Worm (Caenorhabditis elegans) whole organism, young adult: ENCODE measurements around the gene clec-138.

Source experiments
- C17E4.6 ChIP-seq: fragments of 200-800 bp; sonication (Bioruptor generic); IDR thresholded peaks from 2 replicates; pipeline ENCODE4 v1.3.6; 2022; ENCODE audit warnings: missing genetic modification reagents, missing genetic modification characterization, missing compliant biosample characterization
- D2030.7 ChIP-seq: fragments of 200-800 bp; sonication (Bioruptor generic); IDR thresholded peaks from 2 replicates; pipeline ENCODE4 v1.3.6; 2022; ENCODE audit warnings: missing genetic modification reagents, missing genetic modification characterization, missing compliant biosample characterization
- Y67H2A.10 ChIP-seq: fragments of 200-800 bp; sonication (Bioruptor generic); conservative IDR thresholded peaks from 2 replicates; pipeline ENCODE4 v1.3.6; 2022; ENCODE audit warnings: missing genetic modification reagents, missing genetic modification characterization, missing compliant biosample characterization
- Y95B8A.8 ChIP-seq: fragments of 200-800 bp; sonication (Bioruptor generic); IDR thresholded peaks from 2 replicates; pipeline ENCODE4 v1.3.6; 2022; ENCODE audit warnings: missing genetic modification reagents, missing genetic modification characterization, missing compliant biosample characterization
- aptf-2 ChIP-seq: fragments of 200-800 bp; sonication (Bioruptor generic); conservative IDR thresholded peaks from 2 replicates; pipeline ENCODE4 v1.3.6; 2022; ENCODE audit warnings: missing genetic modification reagents, missing genetic modification characterization, missing compliant biosample characterization
- attf-3 ChIP-seq: fragments of 200-800 bp; sonication (Bioruptor generic); conservative IDR thresholded peaks from 2 replicates; pipeline ENCODE4 v1.3.6; 2022; ENCODE audit warnings: missing genetic modification reagents, missing genetic modification characterization, missing compliant biosample characterization
- attf-5 ChIP-seq: fragments of 200-800 bp; sonication (Bioruptor generic); optimal IDR thresholded peaks from 2 replicates; lab custom pipeline; 2018; ENCODE audit warnings: mild to moderate bottlenecking, missing genetic modification characterization, missing compliant biosample characterization
- bed-1 ChIP-seq: fragments of 200-800 bp; sonication (Bioruptor generic); IDR thresholded peaks from 2 replicates; pipeline ENCODE4 v1.3.6; 2022; ENCODE audit warnings: missing genetic modification reagents, missing genetic modification characterization, missing compliant biosample characterization
- cebp-2 ChIP-seq: fragments of 200-800 bp; sonication (Bioruptor generic); IDR thresholded peaks from 2 replicates; pipeline ENCODE4 v1.3.6; 2022; ENCODE audit warnings: missing genetic modification characterization, missing compliant biosample characterization
- ceh-40 ChIP-seq: fragments of 200-800 bp; sonication (Bioruptor generic); IDR thresholded peaks from 2 replicates; pipeline ENCODE4 v1.3.6; 2022; ENCODE audit warnings: missing genetic modification characterization, missing compliant biosample characterization
- ceh-91 ChIP-seq: fragments of 200-800 bp; sonication (Bioruptor generic); IDR thresholded peaks from 2 replicates; pipeline ENCODE4 v1.3.6; 2022; ENCODE audit warnings: missing genetic modification reagents, missing genetic modification characterization, missing compliant biosample characterization
- dox-1 ChIP-seq: fragments of 200-800 bp; sonication (Bioruptor generic); IDR thresholded peaks from 2 replicates; pipeline ENCODE4 v1.3.6; 2022; ENCODE audit warnings: missing genetic modification reagents, missing genetic modification characterization, missing compliant biosample characterization
- efl-1 ChIP-seq: fragments of 150-350 bp; optimal IDR thresholded peaks from 2 replicates; lab custom pipeline; 2014; ENCODE audit warnings: missing biosample characterization, missing genetic modification reagents, missing genetic modification characterization
- ets-4 ChIP-seq: fragments of 200-800 bp; sonication (Bioruptor generic); optimal IDR thresholded peaks from 2 replicates; lab custom pipeline; 2018; ENCODE audit warnings: mild to moderate bottlenecking, missing genetic modification characterization, missing compliant biosample characterization
- hlh-12 ChIP-seq: sonication (generic microtip); optimal IDR thresholded peaks from 2 replicates; lab custom pipeline; 2016; ENCODE audit warnings: missing genetic modification characterization, missing compliant biosample characterization
- lin-35 ChIP-seq, 3 experiments: fragments of 150-350 bp in 2 of 3; sonication (generic microtip) in 1 of 3; optimal IDR thresholded peaks; 2 replicates each; lab custom pipeline; 2014 to 2018; ENCODE audit warnings: missing biosample characterization in 3 of 3, missing genetic modification characterization in 3 of 3, missing genetic modification reagents in 3 of 3
- lin-40 ChIP-seq: sonication (generic microtip); optimal IDR thresholded peaks from 2 replicates; lab custom pipeline; 2016; ENCODE audit warnings: missing genetic modification characterization, mild to moderate bottlenecking, missing compliant biosample characterization, missing genotype, missing genetic modification reagents
- lir-1 ChIP-seq: fragments of 200-800 bp; sonication (Bioruptor generic); conservative IDR thresholded peaks from 2 replicates; pipeline ENCODE4 v1.3.6; 2022; ENCODE audit warnings: missing genetic modification reagents, missing genetic modification characterization, missing compliant biosample characterization
- nfya-1 ChIP-seq: sonication (generic microtip); optimal IDR thresholded peaks from 2 replicates; lab custom pipeline; 2017; ENCODE audit warnings: antibody characterized with exemption, missing compliant biosample characterization, missing genetic modification characterization, borderline replicate concordance; ENCODE audit not compliant: insufficient read depth
- nfya-2 ChIP-seq: fragments of 200-800 bp; sonication (Bioruptor generic); IDR thresholded peaks from 2 replicates; pipeline ENCODE4 v1.3.6; 2022; ENCODE audit warnings: missing genetic modification reagents, missing genetic modification characterization, missing compliant biosample characterization
- nfyb-1 ChIP-seq: fragments of 200-800 bp; sonication (Bioruptor generic); IDR thresholded peaks from 2 replicates; pipeline ENCODE4 v1.3.6; 2022; ENCODE audit warnings: missing genetic modification reagents, missing genetic modification characterization, missing compliant biosample characterization
- nhr-80 ChIP-seq: sonication (generic microtip); optimal IDR thresholded peaks from 2 replicates; lab custom pipeline; 2016; ENCODE audit warnings: missing genetic modification characterization, missing compliant biosample characterization
- pbrm-1 ChIP-seq: fragments of 200-800 bp; sonication (Bioruptor generic); IDR thresholded peaks from 2 replicates; pipeline ENCODE4 v1.3.6; 2022; ENCODE audit warnings: missing genetic modification reagents, missing genetic modification characterization, missing compliant biosample characterization
- rcor-1 ChIP-seq: fragments of 200-800 bp; sonication (Bioruptor generic); IDR thresholded peaks from 2 replicates; pipeline ENCODE4 v1.3.6; 2022; ENCODE audit warnings: missing genetic modification reagents, missing genetic modification characterization, missing compliant biosample characterization
- snpc-1.1 ChIP-seq: sonication (generic microtip); optimal IDR thresholded peaks from 2 replicates; lab custom pipeline; 2017; ENCODE audit warnings: missing genetic modification characterization, mild to moderate bottlenecking, missing compliant biosample characterization, antibody characterized with exemption, moderate library complexity, missing genotype, missing genetic modification reagents; ENCODE audit not compliant: insufficient read depth
- snpc-1.3 ChIP-seq: sonication (generic microtip); optimal IDR thresholded peaks from 2 replicates; lab custom pipeline; 2017; ENCODE audit warnings: missing genetic modification characterization, mild to moderate bottlenecking, missing compliant biosample characterization, antibody characterized with exemption, moderate library complexity, missing genotype, missing genetic modification reagents; ENCODE audit not compliant: insufficient read depth
- snpc-4 ChIP-seq, 5 experiments: fragments of 150-350 bp in 1 of 5; sonication (generic microtip) in 4 of 5; optimal IDR thresholded peaks; 2 replicates each; lab custom pipeline; 2014 to 2018; ENCODE audit warnings: missing genetic modification characterization in 5 of 5, missing biosample characterization in 3 of 5, antibody characterized with exemption in 2 of 5, mild to moderate bottlenecking in 2 of 5, missing compliant biosample characterization in 2 of 5, missing genotype in 2 of 5, moderate library complexity in 2 of 5, missing genetic modification reagents in 1 of 5
- somi-1 ChIP-seq: fragments of 200-800 bp; sonication (Bioruptor generic); optimal IDR thresholded peaks from 2 replicates; lab custom pipeline; 2018; ENCODE audit warnings: mild to moderate bottlenecking, missing genetic modification characterization, missing compliant biosample characterization
- tbx-9 ChIP-seq: sonication (generic microtip); optimal IDR thresholded peaks from 2 replicates; lab custom pipeline; 2016; ENCODE audit warnings: borderline replicate concordance, missing genetic modification characterization, inconsistent platforms, missing compliant biosample characterization
- unc-130 ChIP-seq: sonication (generic microtip); optimal IDR thresholded peaks from 2 replicates; lab custom pipeline; 2016; ENCODE audit warnings: missing genetic modification reagents, missing genetic modification characterization, missing compliant biosample characterization
- ztf-26 ChIP-seq: sonication (generic microtip); optimal IDR thresholded peaks from 2 replicates; lab custom pipeline; 2017; ENCODE audit warnings: missing genetic modification characterization, missing compliant biosample characterization
- ztf-28 ChIP-seq: fragments of 200-800 bp; sonication (Bioruptor generic); IDR thresholded peaks from 2 replicates; pipeline ENCODE4 v1.3.6; 2022; ENCODE audit warnings: missing genetic modification reagents, missing genetic modification characterization, missing compliant biosample characterization
- ztf-3 ChIP-seq: fragments of 200-800 bp; sonication (Bioruptor generic); optimal IDR thresholded peaks from 2 replicates; lab custom pipeline; 2018; ENCODE audit warnings: mild to moderate bottlenecking, missing genetic modification characterization, missing compliant biosample characterization

The clec-138 gene

DNA sequence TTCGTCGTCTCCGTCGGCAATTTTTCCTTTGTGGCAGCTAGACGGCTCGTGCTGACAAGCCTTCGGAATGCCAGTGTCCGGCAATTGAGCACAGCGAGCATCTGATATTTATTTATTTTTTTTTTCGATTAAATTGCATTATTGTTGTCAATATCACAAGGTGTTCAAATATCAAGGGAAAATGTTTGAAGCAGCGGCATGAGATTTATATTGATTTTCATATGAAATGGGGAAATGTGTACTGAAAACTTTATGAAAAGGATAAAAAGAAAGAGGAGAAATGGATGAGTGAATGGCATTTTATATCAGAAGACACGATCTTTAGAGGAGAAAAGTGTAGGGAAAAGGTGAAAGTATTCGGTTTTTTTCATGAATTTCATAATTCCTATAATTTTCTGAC, 17.1 kb downstream of the clec-138 start, which contains the start of gene coa-3:
Gene coa-3 (minus strand): TSS at position 101 of the 400 bp plus-strand sequence.
- TF ChIP-seq nhr-80 (tag; lab: Kevin White, UChicago) (no peak), lin-40 (tag; lab: Kevin White, UChicago) (no peak), attf-5 (GFP tag; lab: Kevin White, UChicago) (no peak), ceh-91 (no peak), C17E4.6 (GFP tag; lab: Robert Waterston, UW) (no peak), Y95B8A.8 (GFP tag; lab: Robert Waterston, UW) (no peak), lir-1 (GFP tag; lab: Robert Waterston, UW) (no peak), ets-4 (GFP tag; lab: Kevin White, UChicago) (no peak), rcor-1 (GFP tag; lab: Robert Waterston, UW) (no peak), hlh-12 (tag; lab: Kevin White, UChicago) (no peak), D2030.7 (no peak), dox-1 (GFP tag; lab: Robert Waterston, UW) (no peak), snpc-1.3 (tag; lab: Kevin White, UChicago) (no peak), ztf-3 (GFP tag; lab: Kevin White, UChicago) (no peak), cebp-2 (GFP tag; lab: Robert Waterston, UW) (no peak), lin-35 (GFP tag; optimal IDR thresholded peaks at IDR 0.05; lab: Kevin White, UChicago) (no peak), somi-1 (no peak)

DNA sequence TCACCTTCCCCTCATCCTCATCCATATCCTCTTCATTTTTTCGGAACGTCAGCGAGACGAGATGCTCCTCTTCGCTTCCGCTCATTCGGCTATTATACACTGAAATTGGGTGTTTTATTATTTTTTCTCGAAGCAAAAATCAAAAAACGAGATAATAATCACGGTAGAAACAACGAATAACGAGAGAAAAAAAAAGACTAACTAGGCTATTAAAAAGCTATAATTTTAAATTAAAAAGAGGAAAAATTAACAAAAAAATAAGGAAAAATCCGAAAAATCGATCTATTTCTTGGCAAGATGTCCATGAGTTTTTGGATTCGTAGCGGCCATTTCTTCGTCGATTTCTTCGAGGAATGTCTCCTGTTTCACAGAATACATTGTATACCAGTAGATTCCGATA, 18.3 kb downstream of the clec-138 start, which contains the start of gene ipla-1:
Gene ipla-1 (minus strand): TSS at position 101 of the 400 bp plus-strand sequence.
- TF ChIP-seq bed-1 (GFP tag; lab: Robert Waterston, UW) (no peak), ceh-40 (GFP tag; lab: Robert Waterston, UW) (no peak), pbrm-1 (0 out of 2 replicates have a peak, but pooled peaks have one; percentile 24), lin-35 (GFP tag; optimal IDR thresholded peaks at IDR 0.05; lab: Kevin White, UChicago) (no peak)

DNA sequence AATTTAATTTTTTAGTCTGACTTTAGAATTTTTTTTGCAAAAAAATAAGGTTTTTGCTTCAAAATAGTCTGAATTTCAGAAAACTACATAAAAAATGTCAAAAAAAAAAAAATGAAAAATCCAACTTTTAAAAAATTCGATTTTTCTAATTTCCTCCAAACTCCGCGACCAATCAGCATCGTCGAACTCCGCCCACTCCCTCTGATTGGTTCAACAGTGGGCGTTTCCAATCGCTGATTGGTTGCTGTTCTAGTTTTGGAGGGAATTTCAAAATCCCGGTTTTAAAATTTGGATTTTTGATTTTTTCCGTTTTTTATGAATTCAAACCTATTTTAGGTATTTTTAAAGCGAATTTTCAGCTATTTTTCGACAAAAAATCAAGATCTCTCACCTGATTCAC, 18.8 kb downstream of the clec-138 start:
- TF ChIP-seq nfya-1 (tag; lab: Kevin White, UChicago) (no peak), nfyb-1 (GFP tag; lab: Robert Waterston, UW) (peak; percentile 70; the same call in 1 of the 2 replicates)

DNA sequence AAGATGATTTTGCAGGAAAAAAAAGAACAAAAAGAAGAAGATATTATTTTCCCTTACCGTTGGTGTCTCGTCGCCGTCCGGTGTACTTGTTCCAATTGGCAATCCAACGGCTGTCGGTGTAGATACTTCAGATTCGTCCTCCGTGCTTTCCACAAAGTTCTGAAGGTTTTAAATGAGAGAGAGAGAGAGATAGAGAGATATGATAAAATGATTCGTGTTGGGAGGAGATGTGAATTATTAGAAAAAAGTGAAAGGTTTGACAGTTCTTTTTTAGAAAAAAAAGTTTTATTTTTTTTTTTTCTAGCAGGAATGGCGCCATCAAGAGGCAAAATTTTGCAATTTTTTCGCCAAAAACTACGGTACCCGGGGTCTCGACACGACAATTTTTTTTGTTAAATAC, 19.3 kb downstream of the clec-138 start:
- TF ChIP-seq lir-1 (GFP tag; lab: Robert Waterston, UW) (no peak), lin-40 (tag; lab: Kevin White, UChicago) (peak; percentile 14), ztf-26 (tag; lab: Kevin White, UChicago) (peak; percentile 31), nfya-2 (GFP tag; lab: Robert Waterston, UW) (no peak)

DNA sequence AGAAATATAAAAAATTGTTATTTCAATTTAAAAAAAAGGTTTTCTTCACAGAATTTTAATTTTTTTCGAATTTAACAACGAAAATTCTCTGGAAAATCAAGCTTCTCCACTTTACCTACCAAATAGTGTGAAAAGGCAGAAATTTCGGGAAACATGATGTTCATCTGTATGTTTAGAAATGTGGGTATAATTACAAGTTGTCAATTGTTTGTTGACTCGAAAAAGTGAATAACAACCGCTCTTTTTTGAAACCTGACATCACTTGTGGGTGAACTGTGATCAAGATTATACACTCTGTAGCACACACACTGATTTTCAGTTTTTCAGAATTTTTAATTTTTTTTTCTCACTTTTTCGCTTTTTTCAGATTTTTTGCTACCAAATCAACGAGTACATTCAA, 19.8 kb downstream of the clec-138 start:
- TF ChIP-seq snpc-4 (GFP tag; optimal IDR thresholded peaks at IDR 0.05; lab: Kevin White, UChicago) = no peak
- TF ChIP-seq snpc-4 (tag; optimal IDR thresholded peaks at IDR 0.05; lab: Kevin White, UChicago) = no peak
- TF ChIP-seq unc-130 (GFP tag; lab: Kevin White, UChicago) = no peak
- TF ChIP-seq nhr-80 (tag; lab: Kevin White, UChicago) = no peak
- no peak for TF ChIP-seq snpc-1.1 (tag; lab: Kevin White, UChicago)
- TF ChIP-seq attf-3 (GFP tag; lab: Robert Waterston, UW) = no peak
- TF ChIP-seq ceh-40 (GFP tag; lab: Robert Waterston, UW) = no peak
- no peak for TF ChIP-seq ztf-26 (tag; lab: Kevin White, UChicago)
- no peak for TF ChIP-seq efl-1 (GFP tag; lab: Kevin White, UChicago)
- TF ChIP-seq tbx-9 (tag; lab: Kevin White, UChicago) = no peak
- TF ChIP-seq Y67H2A.10 (GFP tag; lab: Robert Waterston, UW) = no peak
- no peak for TF ChIP-seq ztf-28
- TF ChIP-seq aptf-2 = no peak
